Fruit fly (Drosophila melanogaster) whole organism, embryonic: ENCODE results near the gene CG9483.

Source experiments
- Atf6 ChIP-seq: fragments of 200-800 bp; sonication (Bioruptor generic); IDR thresholded peaks from 2 replicates; pipeline ENCODE4 v1.3.6; 2022; ENCODE audit warnings: missing biosample characterization, missing genetic modification characterization
- CG10366 ChIP-seq: fragments of 200-800 bp; sonication (Bioruptor generic); IDR thresholded peaks from 2 replicates; pipeline ENCODE4 v1.3.6; 2022; ENCODE audit warnings: missing biosample characterization, missing genetic modification characterization
- CG12155 ChIP-seq: fragments of 200-800 bp; sonication (Bioruptor generic); optimal IDR thresholded peaks from 3 replicates; lab custom pipeline; 2016; ENCODE audit warnings: missing biosample characterization, missing genetic modification characterization
- CG12769 ChIP-seq: fragments of 200-800 bp; sonication (Bioruptor generic); optimal IDR thresholded peaks from 2 replicates; lab custom pipeline; 2019; ENCODE audit warnings: missing biosample characterization, mild to moderate bottlenecking, missing genetic modification characterization, moderate library complexity
- CG13894 ChIP-seq: fragments of 200-800 bp; sonication (Bioruptor generic); optimal IDR thresholded peaks from 3 replicates; lab custom pipeline; 2018; ENCODE audit warnings: missing biosample characterization, mild to moderate bottlenecking, missing genetic modification characterization, moderate library complexity
- CG15479 ChIP-seq: fragments of 200-800 bp; sonication (Bioruptor generic); optimal IDR thresholded peaks from 3 replicates; lab custom pipeline; 2019; ENCODE audit warnings: missing biosample characterization, mild to moderate bottlenecking, missing genetic modification characterization, moderate library complexity
- CG16813 ChIP-seq: fragments of 200-800 bp; sonication (Bioruptor generic); IDR thresholded peaks from 3 replicates; pipeline ENCODE4 v1.3.6; 2022; ENCODE audit warnings: missing biosample characterization, missing genetic modification characterization; ENCODE audit not compliant: partially characterized antibody
- CG2120 ChIP-seq: fragments of 200-800 bp; sonication (Bioruptor generic); optimal IDR thresholded peaks from 3 replicates; lab custom pipeline; 2016; ENCODE audit warnings: missing biosample characterization, missing genetic modification characterization
- CG31388 ChIP-seq: fragments of 200-800 bp; sonication (Bioruptor generic); optimal IDR thresholded peaks from 2 replicates; lab custom pipeline; 2016; ENCODE audit warnings: missing biosample characterization, missing genetic modification characterization
- CG32532 ChIP-seq: fragments of 200-800 bp; sonication (Bioruptor generic); IDR thresholded peaks from 2 replicates; pipeline ENCODE4 v1.3.6; 2022; ENCODE audit warnings: missing biosample characterization, missing genetic modification characterization
- CG33557 ChIP-seq: fragments of 200-800 bp; sonication (Bioruptor generic); optimal IDR thresholded peaks from 2 replicates; lab custom pipeline; 2019; ENCODE audit warnings: missing biosample characterization, mild to moderate bottlenecking, missing genetic modification characterization, moderate library complexity
- CG4360 ChIP-seq: fragments of 200-800 bp; sonication (Bioruptor generic); IDR thresholded peaks from 2 replicates; pipeline ENCODE4 v1.3.6; 2022; ENCODE audit warnings: missing biosample characterization, missing genetic modification characterization
- CG8290 ChIP-seq, 3 experiments: fragments of 200-800 bp; sonication (Bioruptor generic); optimal IDR thresholded peaks; 2 replicates each; lab custom pipeline; 2016 to 2019; ENCODE audit warnings: missing biosample characterization in 3 of 3, missing genetic modification characterization in 3 of 3, mild to moderate bottlenecking in 2 of 3, moderate library complexity in 1 of 3
- CG8478 ChIP-seq: fragments of >200 bp; optimal IDR thresholded peaks from 2 replicates; lab custom pipeline; 2018
- D ChIP-seq, 2 experiments: fragments of 200-800 bp in 1 of 2; fragments of >200 bp in 1 of 2; sonication (Bioruptor generic) in 1 of 2; optimal IDR thresholded peaks; 2 replicates in 1 of 2; 3 replicates in 1 of 2; lab custom pipeline; 2017; ENCODE audit warnings: mild to moderate bottlenecking in 1 of 2, missing biosample characterization in 1 of 2, missing genetic modification characterization in 1 of 2, missing genetic modification reagents in 1 of 2
- D19B ChIP-seq: fragments of 200-800 bp; sonication (Bioruptor generic); optimal IDR thresholded peaks from 2 replicates; lab custom pipeline; 2017; ENCODE audit warnings: missing biosample characterization, mild to moderate bottlenecking, missing genetic modification characterization
- Dad ChIP-seq: fragments of 200-800 bp; sonication (Bioruptor generic); optimal IDR thresholded peaks from 3 replicates; lab custom pipeline; 2016; ENCODE audit warnings: missing biosample characterization, missing genetic modification characterization
- Ets65A ChIP-seq: fragments of 200-800 bp; sonication (Bioruptor generic); peaks from one replicate; lab custom pipeline; 2016; ENCODE audit warnings: missing biosample characterization, missing genetic modification characterization
- Ets97D ChIP-seq: fragments of 200-800 bp; sonication (Bioruptor generic); optimal IDR thresholded peaks from 3 replicates; lab custom pipeline; 2016; ENCODE audit warnings: missing biosample characterization, missing genetic modification characterization
- Mes4 ChIP-seq: fragments of 200-800 bp; sonication (Bioruptor generic); optimal IDR thresholded peaks from 2 replicates; lab custom pipeline; 2016; ENCODE audit warnings: missing biosample characterization, missing genetic modification characterization
- NC2α ChIP-seq: fragments of 200-800 bp; sonication (Bioruptor generic); optimal IDR thresholded peaks from 2 replicates; lab custom pipeline; 2016; ENCODE audit warnings: missing biosample characterization, missing genetic modification characterization
- NFAT ChIP-seq: fragments of 200-800 bp; sonication (Bioruptor generic); IDR thresholded peaks from 2 replicates; pipeline ENCODE4 v1.3.6; 2022; ENCODE audit warnings: missing biosample characterization, missing genetic modification characterization
- Optix ChIP-seq: fragments of 200-800 bp; sonication (Bioruptor generic); IDR thresholded peaks from 3 replicates; pipeline ENCODE4 v1.3.6; 2022; ENCODE audit warnings: missing biosample characterization, missing genetic modification characterization
- Poxn ChIP-seq: fragments of 200-800 bp; sonication (Bioruptor generic); IDR thresholded peaks from 2 replicates; pipeline ENCODE4 v1.3.6; 2022; ENCODE audit warnings: missing biosample characterization, missing genetic modification characterization
- abd-A ChIP-seq: fragments of 200-800 bp; sonication (Bioruptor generic); optimal IDR thresholded peaks from 3 replicates; lab custom pipeline; 2019; ENCODE audit warnings: missing biosample characterization, mild to moderate bottlenecking, missing genetic modification characterization, moderate library complexity
- al ChIP-seq: fragments of 200-800 bp; sonication (Bioruptor generic); IDR thresholded peaks from 2 replicates; pipeline ENCODE4 v1.3.6; 2022; ENCODE audit warnings: missing biosample characterization, missing genetic modification characterization
- cad ChIP-seq: fragments of >200 bp; optimal IDR thresholded peaks from 2 replicates; lab custom pipeline; 2017; ENCODE audit warnings: missing biosample characterization, missing genetic modification characterization
- chinmo ChIP-seq: fragments of 200-800 bp; sonication (Bioruptor generic); IDR thresholded peaks from 4 replicates; pipeline ENCODE4 v1.3.6; 2022; ENCODE audit warnings: missing biosample characterization, missing genetic modification characterization; ENCODE audit not compliant: partially characterized antibody
- dati ChIP-seq: fragments of 200-800 bp; sonication (Bioruptor generic); IDR thresholded peaks from 2 replicates; pipeline ENCODE4 v1.3.6; 2022; ENCODE audit warnings: missing biosample characterization, missing genetic modification characterization
- esg ChIP-seq: fragments of 200-800 bp; sonication (Bioruptor generic); conservative IDR thresholded peaks from 2 replicates; pipeline ENCODE4 v1.3.6; 2022; ENCODE audit warnings: missing biosample characterization, missing genetic modification characterization
- fd96Cb ChIP-seq: fragments of 200-800 bp; sonication (Bioruptor generic); optimal IDR thresholded peaks from 2 replicates; lab custom pipeline; 2018; ENCODE audit warnings: missing biosample characterization, mild to moderate bottlenecking, missing genetic modification characterization, moderate library complexity
- gro ChIP-seq: fragments of 200-800 bp; sonication (Bioruptor generic); optimal IDR thresholded peaks from 2 replicates; lab custom pipeline; 2016; ENCODE audit warnings: missing biosample characterization, missing genetic modification characterization
- ind ChIP-seq: fragments of 200-800 bp; sonication (Bioruptor generic); optimal IDR thresholded peaks from 3 replicates; lab custom pipeline; 2016; ENCODE audit warnings: missing biosample characterization, missing genetic modification characterization
- kni ChIP-seq: fragments of 200-800 bp; sonication (Bioruptor generic); optimal IDR thresholded peaks from 3 replicates; lab custom pipeline; 2017; ENCODE audit warnings: mild to moderate bottlenecking, missing biosample characterization, missing genetic modification reagents, missing genetic modification characterization
- nom ChIP-seq: fragments of 200-800 bp; sonication (Bioruptor generic); optimal IDR thresholded peaks from 2 replicates; lab custom pipeline; 2017; ENCODE audit warnings: missing biosample characterization, missing genetic modification characterization, mild to moderate bottlenecking, moderate library complexity, missing genetic modification reagents
- oc ChIP-seq: fragments of 200-800 bp; sonication (Bioruptor generic); optimal IDR thresholded peaks from 2 replicates; lab custom pipeline; 2018; ENCODE audit warnings: missing biosample characterization, mild to moderate bottlenecking, missing genetic modification characterization, moderate library complexity
- prd ChIP-seq, 3 experiments: fragments of >200 bp in 2 of 3; fragments of 200-800 bp in 1 of 3; sonication (Bioruptor generic) in 1 of 3; optimal IDR thresholded peaks in 2 of 3; IDR thresholded peaks in 1 of 3; 2 replicates in 2 of 3; 3 replicates in 1 of 3; pipeline versions ENCODE4 v1.3.6 to Lab custom; 2017 to 2022; ENCODE audit warnings: missing biosample characterization in 1 of 3, missing genetic modification characterization in 1 of 3
- rib ChIP-seq: fragments of 200-800 bp; sonication (Bioruptor generic); IDR thresholded peaks from 2 replicates; pipeline ENCODE4 v1.3.6; 2022; ENCODE audit warnings: missing biosample characterization, missing genetic modification characterization
- ro ChIP-seq: fragments of 200-800 bp; sonication (Bioruptor generic); IDR thresholded peaks from 2 replicates; pipeline ENCODE4 v1.3.6; 2022; ENCODE audit warnings: missing biosample characterization, missing genetic modification characterization
- row ChIP-seq: fragments of 200-800 bp; sonication (Bioruptor generic); IDR thresholded peaks from 3 replicates; pipeline ENCODE4 v1.3.6; 2022; ENCODE audit warnings: missing biosample characterization, missing genetic modification characterization
- sd ChIP-seq: fragments of 200-800 bp; sonication (Bioruptor generic); optimal IDR thresholded peaks from 3 replicates; lab custom pipeline; 2018; ENCODE audit warnings: missing biosample characterization, mild to moderate bottlenecking, missing genetic modification characterization, moderate library complexity
- slbo ChIP-seq: fragments of 200-800 bp; sonication (Bioruptor generic); IDR thresholded peaks from 2 replicates; pipeline ENCODE4 v1.3.6; 2022; ENCODE audit warnings: missing biosample characterization, missing genetic modification characterization
- sqz ChIP-seq: fragments of 200-800 bp; sonication (Bioruptor generic); optimal IDR thresholded peaks from 3 replicates; lab custom pipeline; 2018; ENCODE audit warnings: missing biosample characterization, mild to moderate bottlenecking, missing genetic modification characterization
- tgo ChIP-seq: fragments of 200-800 bp; sonication (Bioruptor generic); IDR thresholded peaks from 3 replicates; pipeline ENCODE4 v1.3.6; 2022; ENCODE audit warnings: missing biosample characterization, missing genetic modification characterization
- tll ChIP-seq, 2 experiments: fragments of 200-800 bp in 1 of 2; fragments of >200 bp in 1 of 2; sonication (Bioruptor generic) in 1 of 2; optimal IDR thresholded peaks; 2 replicates each; lab custom pipeline; 2017 to 2019; ENCODE audit warnings: missing biosample characterization in 2 of 2, missing genetic modification characterization in 2 of 2, mild to moderate bottlenecking in 1 of 2, moderate library complexity in 1 of 2
- trem ChIP-seq: fragments of 200-800 bp; optimal IDR thresholded peaks from 3 replicates; lab custom pipeline; 2019; ENCODE audit warnings: missing biosample characterization, mild to moderate bottlenecking, missing genetic modification characterization, moderate library complexity
- zen ChIP-seq: fragments of 200-800 bp; sonication (Bioruptor generic); optimal IDR thresholded peaks from 3 replicates; lab custom pipeline; 2018; ENCODE audit warnings: missing biosample characterization, mild to moderate bottlenecking, missing genetic modification characterization, moderate library complexity

The CG9483 gene

dm6 chr2L:8875835-8876234, 9.3 kb downstream of the CG9483 start:
- TF ChIP-seq dati (GFP tag; lab: Robert Waterston, UW) (no peak), tll (GFP tag; optimal IDR thresholded peaks at IDR 0.05; lab: Kevin White, UChicago) (peak in 1 of 2 experiments; percentile 58), Ets97D (GFP tag; lab: Kevin White, UChicago) (no peak), D (optimal IDR thresholded peaks at IDR 0.05; lab: Kevin White, UChicago) (peak; percentile 76), D (GFP tag; optimal IDR thresholded peaks at IDR 0.05; lab: Kevin White, UChicago) (no peak), Ets65A (GFP tag; lab: Kevin White, UChicago) (peak; percentile 27), cad (GFP tag; lab: Kevin White, UChicago) (peak; percentile 52), Poxn (GFP tag; lab: Robert Waterston, UW) (no peak), Dad (no peak), ind (GFP tag; lab: Kevin White, UChicago) (no peak), nom (no peak), zen (tag; lab: Kevin White, UChicago) (peak; percentile 90), CG10366 (no peak), CG15479 (peak; percentile 1), CG8478 (lab: Kevin White, UChicago) (no peak), CG31388 (GFP tag; lab: Kevin White, UChicago) (no peak), prd (optimal IDR thresholded peaks at IDR 0.05; lab: Kevin White, UChicago) (no peak), prd (GFP tag; IDR thresholded peaks at IDR 0.05; lab: Robert Waterston, UW) (peak; percentile 25; the same call in 1 of the 3 replicates)

dm6 chr2L:8879241-8879931, 12.8 kb downstream of the CG9483 start:
- TF ChIP-seq gro (GFP tag; lab: Kevin White, UChicago), result peak; percentile 0
- TF ChIP-seq CG2120, result peak; percentile 14
- TF ChIP-seq CG16813 (GFP tag; lab: Robert Waterston, UW), result 0 out of 3 replicates have a peak, but pooled peaks have one; percentile 16
- no peak for TF ChIP-seq CG33557
- 0 out of 3 replicates have a peak, but pooled peaks have one; percentile 14 for TF ChIP-seq tgo (GFP tag; lab: Robert Waterston, UW)
- peak; percentile 97 for TF ChIP-seq abd-A
- no peak for TF ChIP-seq CG4360 (GFP tag; lab: Robert Waterston, UW)
- TF ChIP-seq D19B (GFP tag; lab: Kevin White, UChicago), result peak; percentile 36
- TF ChIP-seq fd96Cb (tag; lab: Kevin White, UChicago), result no peak
- no peak for TF ChIP-seq CG12155
- TF ChIP-seq kni, result peak; percentile 53
- TF ChIP-seq esg (GFP tag; lab: Robert Waterston, UW), result 0 out of 2 replicates have a peak, but pooled peaks have one; percentile 11
- TF ChIP-seq CG12769 (tag; lab: Kevin White, UChicago), result peak; percentile 76
- peak; percentile 57; the same call in 1 of the 2 replicates for TF ChIP-seq CG32532
- TF ChIP-seq al (GFP tag; lab: Robert Waterston, UW), result 0 out of 2 replicates have a peak, but pooled peaks have one; percentile 41
- peak; percentile 42; the same call in 1 of the 2 replicates for TF ChIP-seq slbo (GFP tag; lab: Robert Waterston, UW)
- peak; percentile 48 for TF ChIP-seq sqz (GFP tag; lab: Kevin White, UChicago)
- 0 out of 3 replicates have a peak, but pooled peaks have one; percentile 24 for TF ChIP-seq row (GFP tag; lab: Robert Waterston, UW)
- TF ChIP-seq oc (tag; lab: Kevin White, UChicago), result peak; percentile 38
- TF ChIP-seq Ets65A (GFP tag; lab: Kevin White, UChicago), result peak; percentile 38
- TF ChIP-seq CG8290 (GFP tag; optimal IDR thresholded peaks at IDR 0.05; lab: Kevin White, UChicago), result no peak
- peak in 1 of 2 experiments; percentile 19 for TF ChIP-seq CG8290 (tag; optimal IDR thresholded peaks at IDR 0.05; lab: Kevin White, UChicago)
- TF ChIP-seq NFAT, result peak; percentile 60
- TF ChIP-seq NC2α (GFP tag; lab: Kevin White, UChicago), result no peak
- 0 out of 2 replicates have a peak, but pooled peaks have one; percentile 15 for TF ChIP-seq rib
- TF ChIP-seq Atf6 (GFP tag; lab: Robert Waterston, UW), result 0 out of 2 replicates have a peak, but pooled peaks have one; percentile 34
- TF ChIP-seq Optix, result 0 out of 3 replicates have a peak, but pooled peaks have one; percentile 15
- no peak for TF ChIP-seq trem
- TF ChIP-seq sd, result peak; percentile 45
- peak; percentile 8 for TF ChIP-seq CG13894 (tag; lab: Kevin White, UChicago)
- no peak for TF ChIP-seq ro (GFP tag; lab: Robert Waterston, UW)
- TF ChIP-seq Mes4 (GFP tag; lab: Kevin White, UChicago), result no peak
- TF ChIP-seq chinmo, result peak; percentile 79; the same call in 1 of the 4 replicates
